Worm (Caenorhabditis elegans): ENCODE measurements around the gene clec-198.

DNA sequence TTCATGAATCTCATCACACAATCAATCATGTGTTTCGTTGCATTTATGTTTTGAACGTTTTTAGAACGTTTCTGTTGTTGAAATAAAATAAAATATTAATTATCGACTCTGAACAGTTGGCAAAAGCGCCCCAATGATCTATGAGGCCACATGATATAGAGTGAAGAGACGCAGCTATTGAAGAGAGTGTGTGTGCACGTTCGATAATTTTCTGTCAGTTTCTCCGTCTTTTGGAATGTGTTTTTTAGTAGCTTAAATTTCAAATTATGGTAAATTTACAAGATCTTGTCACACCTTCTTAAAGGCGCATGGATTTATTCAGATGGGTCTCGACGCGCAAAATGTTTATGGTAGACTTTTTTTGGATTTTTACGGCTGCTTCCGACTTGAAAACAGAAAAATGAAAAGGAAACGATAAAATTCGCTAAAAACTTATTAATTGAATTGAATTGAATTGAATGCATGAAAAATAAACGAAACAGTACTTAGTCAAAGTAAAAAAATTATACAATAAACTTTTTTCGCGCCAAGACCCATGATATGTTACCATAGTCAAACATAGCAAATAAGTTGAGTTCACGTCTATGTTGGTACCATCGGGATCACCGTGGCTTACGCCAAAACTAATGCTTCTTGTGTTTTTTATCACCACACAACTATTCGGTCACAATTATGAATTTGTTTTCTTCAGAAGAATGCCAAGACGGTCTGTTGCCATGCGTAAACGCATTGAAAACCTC, 13.3 kb upstream of the clec-198 start, which contains the start of gene C49C3.15:
- TF ChIP-seq aly-2 (tag; optimal IDR thresholded peaks at IDR 0.05) (no peak), efl-3 (GFP tag; optimal IDR thresholded peaks at IDR 0.05) (no peak), snpc-4 (tag; optimal IDR thresholded peaks at IDR 0.05) (no peak), unc-130 (tag; optimal IDR thresholded peaks at IDR 0.05) (no peak), fkh-10 (GFP tag; optimal IDR thresholded peaks at IDR 0.05) (no peak), ztf-4 (tag; optimal IDR thresholded peaks at IDR 0.05) (no peak), ceh-82 (tag; optimal IDR thresholded peaks at IDR 0.05) (no peak), alr-1 (tag; optimal IDR thresholded peaks at IDR 0.05; ENCODE audit: borderline replicate concordance) (no peak), zag-1 (tag; optimal IDR thresholded peaks at IDR 0.05) (no peak), dpl-1 (GFP tag; optimal IDR thresholded peaks at IDR 0.05) (peak in 1 of 3 experiments; percentile 21), jun-1 (tag; optimal IDR thresholded peaks at IDR 0.05) (no peak), efl-1 (optimal IDR thresholded peaks at IDR 0.05) (peak; percentile 15 to 42), efl-1 (GFP tag; optimal IDR thresholded peaks at IDR 0.05 in 1 of 2) (peak; percentile 12 to 86), mep-1 (tag; optimal IDR thresholded peaks at IDR 0.05) (peak; percentile 48)
